Worm (Caenorhabditis elegans) whole organism, L3 larva: Measurements from ENCODE around the gene clec-66.

Experiments
- R02D3.7 ChIP-seq: fragments of 150-350 bp; optimal IDR thresholded peaks from 2 replicates; lab custom pipeline; 2014; ENCODE audit warnings: missing biosample characterization, missing genetic modification characterization
- aly-2 ChIP-seq: fragments of 150-350 bp; optimal IDR thresholded peaks from 2 replicates; lab custom pipeline; 2014; ENCODE audit warnings: missing biosample characterization, missing genetic modification characterization
- ceh-16 ChIP-seq: sonication (generic microtip); optimal IDR thresholded peaks from 2 replicates; lab custom pipeline; 2017; ENCODE audit warnings: missing biosample characterization, missing genetic modification characterization
- ceh-28 ChIP-seq: fragments of 150-350 bp; optimal IDR thresholded peaks from 2 replicates; lab custom pipeline; 2014; ENCODE audit warnings: missing biosample characterization, missing genetic modification reagents, missing genetic modification characterization
- daf-12 ChIP-seq: fragments of 150-350 bp; optimal IDR thresholded peaks from 2 replicates; lab custom pipeline; 2014; ENCODE audit warnings: missing biosample characterization, missing genetic modification reagents, missing genetic modification characterization
- elt-3 ChIP-seq, 3 experiments: fragments of 150-350 bp in 1 of 3; sonication (generic microtip) in 2 of 3; optimal IDR thresholded peaks; 2 replicates in 2 of 3; 4 replicates in 1 of 3; lab custom pipeline; 2014 to 2017; ENCODE audit warnings: missing biosample characterization in 3 of 3, missing genetic modification characterization in 3 of 3
- fos-1 ChIP-seq: fragments of 150-350 bp; optimal IDR thresholded peaks from 2 replicates; lab custom pipeline; 2014; ENCODE audit warnings: missing biosample characterization, missing genetic modification characterization
- hmg-11 ChIP-seq: sonication (generic microtip); optimal IDR thresholded peaks from 2 replicates; lab custom pipeline; 2016; ENCODE audit warnings: missing genetic modification characterization, missing compliant biosample characterization
- mdl-1 ChIP-seq: fragments of 150-350 bp; optimal IDR thresholded peaks from 2 replicates; lab custom pipeline; 2014; ENCODE audit warnings: missing biosample characterization, missing genetic modification characterization
- nhr-25 ChIP-seq: sonication (generic microtip); optimal IDR thresholded peaks from 2 replicates; lab custom pipeline; 2017; ENCODE audit warnings: missing biosample characterization, missing genetic modification characterization
- nhr-76 ChIP-seq: fragments of 150-350 bp; sonication (generic microtip); optimal IDR thresholded peaks from 5 replicates; lab custom pipeline; 2014; ENCODE audit warnings: missing biosample characterization, missing genetic modification characterization
- ztf-4 ChIP-seq: fragments of 150-350 bp; optimal IDR thresholded peaks from 2 replicates; lab custom pipeline; 2014; ENCODE audit warnings: missing biosample characterization, missing genetic modification characterization

- TF ChIP-seq nhr-25 (tag; lab: Kevin White, UChicago) (no peak), ztf-4 (tag; lab: Kevin White, UChicago) (no peak), ceh-16 (tag; lab: Kevin White, UChicago) (no peak), mdl-1 (tag; lab: Kevin White, UChicago) (no peak), aly-2 (tag; lab: Kevin White, UChicago) (no peak), elt-3 (tag; optimal IDR thresholded peaks at IDR 0.05; lab: Kevin White, UChicago) (no peak), hmg-11 (tag; lab: Kevin White, UChicago) (no peak), nhr-76 (no peak), ceh-28 (tag; lab: Kevin White, UChicago) (no peak), R02D3.7 (tag; lab: Kevin White, UChicago) (no peak), fos-1 (tag; lab: Kevin White, UChicago) (no peak), daf-12 (no peak)
Observed at ce11 chrII:12928241-12928640, 24.0 kb downstream of the clec-66 start, which contains the start of gene F58G1.3.
